Worm (Caenorhabditis elegans) whole organism, midembryonic: Measurements from ENCODE around the gene Y110A2AL.4.

Experiments used
- T22C8.4 ChIP-seq: fragments of 200-800 bp; sonication (Bioruptor generic); IDR thresholded peaks from 2 replicates; pipeline ENCODE4 v1.3.6; 2022; ENCODE audit warnings: missing genetic modification characterization, missing compliant biosample characterization
- cog-1 ChIP-seq: sonication (generic microtip); optimal IDR thresholded peaks from 2 replicates; lab custom pipeline; 2016; ENCODE audit warnings: missing genetic modification characterization, missing compliant biosample characterization
- flt-1 ChIP-seq: fragments of 200-800 bp; sonication (Bioruptor generic); IDR thresholded peaks from 2 replicates; pipeline ENCODE4 v1.3.6; 2022; ENCODE audit warnings: missing genetic modification characterization, missing compliant biosample characterization
- klf-2 ChIP-seq: fragments of 200-800 bp; sonication (Bioruptor generic); conservative IDR thresholded peaks from 2 replicates; pipeline ENCODE4 v1.3.6; 2022; ENCODE audit warnings: missing genetic modification reagents, missing genetic modification characterization, missing compliant biosample characterization
- med-1 ChIP-seq: sonication (generic microtip); optimal IDR thresholded peaks from 2 replicates; lab custom pipeline; 2017; ENCODE audit warnings: missing genetic modification characterization, mild to moderate bottlenecking, missing compliant biosample characterization, antibody characterized with exemption, missing genetic modification reagents; ENCODE audit not compliant: insufficient read depth
- ref-1 ChIP-seq: fragments of 200-800 bp; sonication (Bioruptor generic); conservative IDR thresholded peaks from 2 replicates; pipeline ENCODE4 v1.3.6; 2022; ENCODE audit warnings: missing genetic modification reagents, missing genetic modification characterization, missing compliant biosample characterization
- tab-1 ChIP-seq: fragments of 200-800 bp; sonication (Bioruptor generic); IDR thresholded peaks from 2 replicates; pipeline ENCODE4 v1.3.6; 2022; ENCODE audit warnings: missing genetic modification characterization, missing compliant biosample characterization
- ztf-23 ChIP-seq: fragments of 200-800 bp; sonication (Bioruptor generic); IDR thresholded peaks from 2 replicates; pipeline ENCODE4 v1.3.6; 2022; ENCODE audit warnings: missing genetic modification reagents, missing genetic modification characterization, missing compliant biosample characterization
- ztf-29 ChIP-seq: fragments of 200-800 bp; sonication (Bioruptor generic); IDR thresholded peaks from 2 replicates; pipeline ENCODE4 v1.3.6; 2022; ENCODE audit warnings: missing genetic modification reagents, missing genetic modification characterization, missing compliant biosample characterization

Y110A2AL.4 gene

DNA sequence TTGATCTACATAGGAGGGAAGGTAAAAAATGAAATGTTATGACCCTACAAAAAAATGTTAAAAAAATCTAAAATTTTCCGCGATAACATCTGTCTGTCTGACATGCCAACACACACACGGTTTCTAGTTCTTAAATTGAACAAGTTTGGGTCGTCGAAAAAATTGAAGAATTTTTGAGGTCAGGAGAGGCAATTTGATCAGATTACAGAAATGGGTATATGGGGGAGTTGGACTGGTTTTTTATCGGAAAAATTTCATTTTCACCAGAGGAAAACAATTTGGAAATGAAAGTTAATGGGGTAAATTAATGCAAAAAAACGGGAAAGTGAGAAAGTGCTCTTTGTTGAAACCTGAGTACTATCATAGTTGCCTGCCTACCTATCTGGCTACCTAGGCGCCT, 14.7 kb downstream of the Y110A2AL.4 start:
- TF ChIP-seq T22C8.4 (GFP tag; lab: Robert Waterston, UW) (no peak), tab-1 (GFP tag; lab: Robert Waterston, UW) (no peak), ztf-29 (no peak), cog-1 (tag; lab: Kevin White, UChicago) (no peak), ztf-23 (GFP tag; lab: Robert Waterston, UW) (no peak), klf-2 (no peak), flt-1 (GFP tag; lab: Robert Waterston, UW) (no peak), med-1 (GFP tag; lab: Kevin White, UChicago) (no peak), ref-1 (GFP tag; lab: Robert Waterston, UW) (no peak)

DNA sequence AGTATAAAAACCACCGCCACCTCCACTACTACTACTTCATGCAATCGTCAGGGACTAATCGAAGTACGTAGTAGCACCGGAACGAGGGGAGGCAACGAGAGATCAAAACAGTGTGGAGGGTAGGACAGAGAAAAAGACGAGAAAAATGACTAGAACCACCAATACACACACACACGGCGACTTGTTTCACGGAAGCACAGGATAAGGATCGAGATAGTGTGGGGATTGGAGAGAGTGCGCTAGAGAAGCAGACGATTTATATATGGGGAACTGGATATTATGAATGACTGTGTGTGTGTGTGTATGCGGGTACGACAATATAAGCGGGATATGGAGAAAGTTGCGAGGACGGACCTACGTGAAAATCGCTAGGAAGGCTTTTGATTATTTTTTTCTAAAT, 15.7 kb downstream of the Y110A2AL.4 start:
- peak; percentile 34; the same call in 1 of the 2 replicates for TF ChIP-seq ztf-29
- no peak for TF ChIP-seq ref-1 (GFP tag; lab: Robert Waterston, UW)

DNA sequence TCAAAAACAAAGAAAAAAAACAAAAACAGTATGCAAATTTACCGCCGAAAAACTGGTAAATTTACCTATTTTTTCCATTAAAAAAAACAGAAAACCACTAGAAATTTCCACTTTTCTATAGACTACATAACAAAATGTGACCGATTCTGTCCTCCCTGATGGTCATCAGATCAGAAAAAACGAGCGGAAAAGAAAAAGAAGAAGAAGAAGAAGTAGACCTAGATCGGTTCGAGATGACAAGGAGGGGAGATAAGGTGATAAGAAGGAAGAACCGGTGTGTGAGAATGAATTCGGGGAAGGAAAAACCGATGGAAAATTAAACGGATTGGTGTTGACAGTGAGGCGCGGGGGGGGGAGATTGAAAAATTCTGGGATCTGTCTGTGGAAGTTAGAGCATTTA, 17.0 kb downstream of the Y110A2AL.4 start:
- TF ChIP-seq ztf-23 (GFP tag; lab: Robert Waterston, UW) (no peak), med-1 (GFP tag; lab: Kevin White, UChicago) (no peak), tab-1 (GFP tag; lab: Robert Waterston, UW) (no peak), T22C8.4 (GFP tag; lab: Robert Waterston, UW) (no peak), flt-1 (GFP tag; lab: Robert Waterston, UW) (no peak), ztf-29 (no peak), klf-2 (no peak), ref-1 (GFP tag; lab: Robert Waterston, UW) (no peak), cog-1 (tag; lab: Kevin White, UChicago) (no peak)

DNA sequence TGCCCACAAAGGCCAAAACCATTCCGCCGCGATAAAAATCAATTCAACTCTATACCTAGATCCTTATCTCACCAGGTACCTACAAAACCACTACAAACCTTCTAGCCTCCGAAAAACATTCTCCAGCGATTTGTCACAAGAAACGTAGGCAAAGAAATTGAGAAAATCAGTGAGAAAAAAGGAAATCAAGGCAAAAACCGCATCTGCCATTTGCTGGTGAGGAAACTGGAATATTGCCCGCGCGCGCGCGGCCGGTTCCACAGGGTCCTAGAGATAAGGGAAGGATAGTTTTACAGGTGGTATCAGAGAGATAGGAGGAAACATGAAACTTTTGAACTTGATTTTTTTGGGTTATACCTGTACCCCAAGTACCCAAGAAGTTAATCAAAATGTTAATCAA, 18.5 kb downstream of the Y110A2AL.4 start:
- TF ChIP-seq med-1 (GFP tag; lab: Kevin White, UChicago), result no peak
- TF ChIP-seq tab-1 (GFP tag; lab: Robert Waterston, UW), result no peak
- TF ChIP-seq ztf-29, result no peak
- no peak for TF ChIP-seq T22C8.4 (GFP tag; lab: Robert Waterston, UW)
- TF ChIP-seq flt-1 (GFP tag; lab: Robert Waterston, UW), result no peak
- TF ChIP-seq cog-1 (tag; lab: Kevin White, UChicago), result no peak
- no peak for TF ChIP-seq ztf-23 (GFP tag; lab: Robert Waterston, UW)
- TF ChIP-seq ref-1 (GFP tag; lab: Robert Waterston, UW), result no peak
- TF ChIP-seq klf-2, result no peak

DNA sequence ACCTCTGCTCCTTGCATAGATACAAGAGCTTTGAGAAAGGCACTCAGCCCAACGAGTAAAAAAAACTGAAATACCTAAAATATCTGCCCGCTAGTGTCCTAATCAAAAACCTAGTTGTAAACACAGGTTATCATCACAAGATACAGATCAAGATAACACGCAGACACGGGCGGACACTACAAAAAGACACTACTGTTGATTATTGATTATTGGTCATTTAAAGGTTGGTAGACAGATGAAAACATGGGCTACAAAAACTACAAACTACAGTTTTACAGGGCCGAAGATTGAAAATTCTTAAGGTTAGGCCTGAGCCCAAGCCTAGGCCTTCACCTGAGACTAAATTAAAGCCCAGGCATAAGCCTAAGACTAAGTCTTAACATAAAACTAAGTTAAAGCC, 19.7 kb downstream of the Y110A2AL.4 start:
- no peak for TF ChIP-seq klf-2

DNA sequence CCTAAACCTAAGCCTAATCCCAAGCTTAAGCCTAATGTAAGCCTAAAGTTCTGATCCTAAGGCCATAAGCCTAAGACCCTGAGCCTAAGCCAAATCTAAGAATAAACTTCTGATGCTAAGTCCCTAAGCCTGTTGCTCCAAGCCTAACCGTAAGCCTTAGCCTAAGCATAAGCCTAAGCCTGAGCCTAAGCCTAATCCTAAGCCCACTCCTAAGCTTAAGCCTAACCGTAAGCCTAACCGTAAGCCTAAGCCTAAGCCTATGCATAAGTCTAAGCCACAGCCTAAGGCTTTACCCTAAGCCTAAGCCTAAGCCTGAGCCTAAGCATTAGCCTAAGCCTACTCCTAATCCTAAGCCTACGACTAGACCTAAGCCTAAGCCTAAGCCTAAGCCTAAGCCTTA, 20.2 kb downstream of the Y110A2AL.4 start:
- no peak for TF ChIP-seq ref-1 (GFP tag; lab: Robert Waterston, UW)
- no peak for TF ChIP-seq cog-1 (tag; lab: Kevin White, UChicago)
- no peak for TF ChIP-seq flt-1 (GFP tag; lab: Robert Waterston, UW)
- no peak for TF ChIP-seq klf-2
- TF ChIP-seq med-1 (GFP tag; lab: Kevin White, UChicago), result no peak

DNA sequence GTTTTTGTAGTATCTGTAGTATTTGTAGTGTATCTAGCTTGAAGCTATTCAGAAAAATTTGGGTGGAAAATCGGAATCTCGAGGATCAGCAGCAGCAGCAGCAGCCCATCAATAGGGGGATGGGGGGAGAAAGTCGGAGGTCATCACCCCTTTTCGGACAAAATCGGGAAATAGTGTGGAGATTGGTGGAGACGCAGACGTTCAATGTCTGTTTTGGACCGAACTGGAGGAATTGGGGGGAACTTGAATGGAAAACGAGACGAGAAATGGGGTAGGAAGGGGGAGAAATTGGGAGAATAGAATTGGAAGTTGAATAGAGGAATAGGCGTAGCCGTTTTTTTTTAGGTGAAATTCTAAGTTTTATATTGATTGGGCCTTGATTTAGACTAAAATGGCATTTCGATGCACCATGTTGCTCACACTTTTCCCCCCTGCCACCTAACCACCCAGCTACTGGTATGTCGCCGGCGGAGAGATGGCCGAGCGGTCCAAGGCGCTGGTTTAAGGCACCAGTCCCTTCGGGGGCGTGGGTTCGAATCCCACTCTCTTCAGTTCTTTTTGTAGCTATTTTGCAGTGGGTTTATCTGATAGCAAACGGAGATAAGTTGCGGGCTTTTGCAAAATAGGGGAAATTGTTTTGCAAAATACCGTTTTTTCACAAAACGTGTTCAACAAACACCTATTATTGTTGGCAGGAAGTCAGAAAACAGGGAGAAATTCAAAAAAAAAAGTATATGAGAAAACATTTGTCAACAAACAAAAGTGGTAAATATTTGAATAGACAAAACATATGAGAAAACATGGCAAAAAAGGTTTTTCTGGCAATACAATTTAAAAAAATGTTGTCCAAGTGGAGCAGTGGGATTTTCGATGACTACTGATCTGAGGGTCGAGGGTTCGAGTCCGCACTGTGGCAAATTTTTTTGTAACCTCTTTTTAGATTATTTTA, 21.0 kb downstream of the Y110A2AL.4 start:
- TF ChIP-seq T22C8.4 (GFP tag; lab: Robert Waterston, UW) (no peak), ztf-29 (no peak), tab-1 (GFP tag; lab: Robert Waterston, UW) (peak; percentile 64), cog-1 (tag; lab: Kevin White, UChicago) (no peak), ref-1 (GFP tag; lab: Robert Waterston, UW) (no peak), klf-2 (no peak), med-1 (GFP tag; lab: Kevin White, UChicago) (no peak), ztf-23 (GFP tag; lab: Robert Waterston, UW) (peak; percentile 52; the same call in 1 of the 2 replicates), flt-1 (GFP tag; lab: Robert Waterston, UW) (peak; percentile 81)

DNA sequence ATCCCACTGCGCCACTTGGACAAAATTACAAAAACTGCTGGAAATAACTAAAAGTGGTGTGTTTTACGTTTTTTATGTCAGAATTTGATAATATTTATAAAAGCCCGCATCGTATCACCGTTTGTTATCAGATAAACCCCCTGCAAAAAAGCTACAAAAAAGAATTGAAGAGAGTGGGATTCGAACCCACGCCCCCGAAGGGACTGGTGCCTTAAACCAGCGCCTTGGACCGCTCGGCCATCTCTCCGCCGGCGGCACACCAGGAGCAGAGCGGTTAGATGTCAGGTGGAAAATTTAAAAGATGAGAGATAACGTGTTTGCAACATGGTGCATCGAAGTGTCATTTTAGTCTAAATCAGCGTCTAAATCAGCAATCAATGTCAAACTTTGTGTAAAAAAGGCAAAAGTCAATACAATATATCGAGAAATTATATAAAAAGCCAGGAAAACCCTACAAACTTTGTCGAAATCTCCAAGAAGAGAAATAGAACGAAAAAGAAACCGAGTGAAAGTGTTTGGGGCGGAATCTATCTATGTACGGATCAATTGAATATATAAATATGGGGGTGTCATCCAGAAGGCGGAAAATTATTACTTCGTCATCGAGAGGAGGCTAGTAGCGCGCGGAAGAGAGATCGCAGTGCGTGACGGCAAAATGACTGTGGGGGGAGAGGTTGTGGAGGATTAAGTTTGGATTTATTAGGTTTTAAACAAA, 22.4 kb downstream of the Y110A2AL.4 start:
- TF ChIP-seq T22C8.4 (GFP tag; lab: Robert Waterston, UW) (no peak), ztf-23 (GFP tag; lab: Robert Waterston, UW) (0 out of 2 replicates have a peak, but pooled peaks have one; percentile 7), klf-2 (no peak), ref-1 (GFP tag; lab: Robert Waterston, UW) (no peak), ztf-29 (no peak), flt-1 (GFP tag; lab: Robert Waterston, UW) (0 out of 2 replicates have a peak, but pooled peaks have one; percentile 57), med-1 (GFP tag; lab: Kevin White, UChicago) (no peak), cog-1 (tag; lab: Kevin White, UChicago) (no peak), tab-1 (GFP tag; lab: Robert Waterston, UW) (0 out of 2 replicates have a peak, but pooled peaks have one; percentile 46)

DNA sequence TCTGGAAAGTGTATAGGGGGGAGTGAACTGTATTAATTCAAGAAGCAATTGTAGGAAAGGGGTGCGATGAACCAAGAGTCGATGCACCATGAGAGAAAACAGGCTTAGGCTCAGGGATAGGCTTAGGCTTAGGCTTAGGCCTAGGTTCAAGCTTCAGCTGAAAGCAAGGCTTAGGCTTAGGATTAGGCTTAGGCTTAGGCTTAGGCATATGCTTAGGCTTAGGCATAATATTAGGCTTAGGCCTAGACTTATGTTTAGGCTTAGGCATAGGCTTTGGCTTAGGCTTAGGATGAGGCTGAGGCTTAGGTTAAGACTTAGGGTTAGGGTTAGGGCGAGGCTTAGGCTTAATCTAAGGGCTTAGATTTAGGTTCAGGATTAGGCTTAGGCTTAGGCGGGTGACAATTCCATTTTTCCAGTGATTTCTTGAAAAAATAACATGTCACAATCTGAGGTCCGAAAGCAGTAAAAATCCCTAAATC, 23.5 kb downstream of the Y110A2AL.4 start:
- TF ChIP-seq ref-1 (GFP tag; lab: Robert Waterston, UW) (no peak), ztf-29 (peak; percentile 8; the same call in 1 of the 2 replicates)
